Fruit fly (Drosophila melanogaster): ENCODE results near the gene D19B.

- TF ChIP-seq CG15479 (GFP tag; optimal IDR thresholded peaks at IDR 0.05) (no peak), CG2875 (GFP tag; optimal IDR thresholded peaks at IDR 0.05) (no peak), dati (GFP tag; IDR thresholded peaks at IDR 0.05) (no peak), CG10959 (GFP tag; IDR thresholded peaks at IDR 0.05) (no peak), cg (GFP tag; optimal IDR thresholded peaks at IDR 0.05) (no peak), zfh2 (GFP tag; optimal IDR thresholded peaks at IDR 0.05) (no peak), H2.0 (GFP tag; IDR thresholded peaks at IDR 0.05) (no peak), bigmax (GFP tag; optimal IDR thresholded peaks at IDR 0.05) (no peak), dimm (GFP tag; IDR thresholded peaks at IDR 0.05) (no peak), CG6175 (GFP tag; IDR thresholded peaks at IDR 0.05) (no peak), sens-2 (GFP tag; IDR thresholded peaks at IDR 0.05) (no peak), trh (GFP tag; optimal IDR thresholded peaks at IDR 0.05) (no peak)
Measured at dm6 chr3L:6140771-6141472, 43.8 kb downstream of the D19B start.

Measured in whole organism, embryonic.